Worm (Caenorhabditis elegans) whole organism, early embryonic: ENCODE data around the gene msp-31.

Experiments used
- pes-1 ChIP-seq: fragments of 200-800 bp; sonication (Bioruptor generic); IDR thresholded peaks from 2 replicates; pipeline ENCODE4 v1.3.6; 2022; ENCODE audit warnings: missing genetic modification reagents, missing genetic modification characterization, missing compliant biosample characterization
- scrt-1 ChIP-seq: fragments of 200-800 bp; sonication (Bioruptor generic); IDR thresholded peaks from 2 replicates; pipeline ENCODE4 v1.3.6; 2022; ENCODE audit warnings: missing genetic modification characterization, missing compliant biosample characterization

msp-31 gene

DNA sequence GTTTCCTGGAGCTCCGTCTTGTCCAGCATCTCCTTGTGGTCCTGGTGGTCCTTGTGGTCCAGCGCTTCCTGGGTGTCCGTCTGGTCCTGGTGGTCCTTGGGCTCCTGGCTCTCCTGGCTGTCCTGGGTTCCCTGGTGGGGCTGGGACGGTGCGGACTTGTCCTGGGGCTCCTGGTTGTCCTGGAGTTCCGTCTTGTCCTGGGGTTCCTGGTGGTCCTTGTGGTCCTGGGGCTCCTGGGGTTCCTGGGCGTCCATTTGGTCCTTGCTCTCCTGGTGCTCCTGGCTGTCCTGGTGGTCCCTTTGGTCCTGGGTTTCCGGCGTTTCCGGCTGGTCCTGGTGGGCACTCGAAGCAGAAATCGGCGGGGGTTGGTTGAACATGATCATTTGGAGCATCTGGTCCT is 49.5 kb downstream of the msp-31 start:
- TF ChIP-seq scrt-1 (GFP tag; lab: Robert Waterston, UW) (0 out of 2 replicates have a peak, but pooled peaks have one; percentile 58), pes-1 (GFP tag; lab: Robert Waterston, UW) (0 out of 2 replicates have a peak, but pooled peaks have one; percentile 15)
